Worm (Caenorhabditis elegans): ENCODE results near the gene W01B6.3.

The W01B6.3 gene

ce11 chrIV:10072527-10072926 is at the start of gene W01B6.3:
Gene W01B6.3 (minus strand): TSS chrIV:10072627.
- no peak for TF ChIP-seq cog-1 (tag; optimal IDR thresholded peaks at IDR 0.05)

ce11 chrIV:10122205-10122604 is 49.8 kb upstream of the W01B6.3 start, which contains the start of gene irld-21:
Gene irld-21 (minus strand): TSS chrIV:10122305.
- TF ChIP-seq med-1 (GFP tag; optimal IDR thresholded peaks at IDR 0.05; ENCODE audit: insufficient read depth) (no peak), flt-1 (GFP tag; IDR thresholded peaks at IDR 0.05) (no peak), ztf-29 (GFP tag; IDR thresholded peaks at IDR 0.05) (no peak), ref-1 (GFP tag; conservative IDR thresholded peaks at IDR 0.05) (no peak), T22C8.4 (GFP tag; IDR thresholded peaks at IDR 0.05) (no peak), klf-2 (GFP tag; conservative IDR thresholded peaks at IDR 0.05) (no peak), tab-1 (GFP tag; IDR thresholded peaks at IDR 0.05) (no peak), ztf-23 (GFP tag; IDR thresholded peaks at IDR 0.05) (no peak), cog-1 (tag; optimal IDR thresholded peaks at IDR 0.05) (no peak)

- no peak for TF ChIP-seq ref-1 (GFP tag; conservative IDR thresholded peaks at IDR 0.05)
- TF ChIP-seq tab-1 (GFP tag; IDR thresholded peaks at IDR 0.05) = no peak
- no peak for TF ChIP-seq flt-1 (GFP tag; IDR thresholded peaks at IDR 0.05)
- TF ChIP-seq med-1 (GFP tag; optimal IDR thresholded peaks at IDR 0.05; ENCODE audit: insufficient read depth) = no peak
- TF ChIP-seq T22C8.4 (GFP tag; IDR thresholded peaks at IDR 0.05) = no peak
- TF ChIP-seq ztf-29 (GFP tag; IDR thresholded peaks at IDR 0.05) = no peak
- TF ChIP-seq ztf-23 (GFP tag; IDR thresholded peaks at IDR 0.05) = no peak
- no peak for TF ChIP-seq cog-1 (tag; optimal IDR thresholded peaks at IDR 0.05)
Measured at ce11 chrIV:10116765-10117164, 44.3 kb upstream of the W01B6.3 start.

ce11 chrIV:10115142-10115541 is 42.7 kb upstream of the W01B6.3 start, which contains the start of gene C04G2.10:
Gene C04G2.10 (plus strand): TSS chrIV:10115442.
- TF ChIP-seq klf-2 (GFP tag; conservative IDR thresholded peaks at IDR 0.05) (no peak), T22C8.4 (GFP tag; IDR thresholded peaks at IDR 0.05) (no peak), tab-1 (GFP tag; IDR thresholded peaks at IDR 0.05) (no peak), ztf-29 (GFP tag; IDR thresholded peaks at IDR 0.05) (no peak), ztf-23 (GFP tag; IDR thresholded peaks at IDR 0.05) (no peak), flt-1 (GFP tag; IDR thresholded peaks at IDR 0.05) (no peak), med-1 (GFP tag; optimal IDR thresholded peaks at IDR 0.05; ENCODE audit: insufficient read depth) (no peak), cog-1 (tag; optimal IDR thresholded peaks at IDR 0.05) (no peak), ref-1 (GFP tag; conservative IDR thresholded peaks at IDR 0.05) (no peak)

- TF ChIP-seq med-1 (GFP tag; optimal IDR thresholded peaks at IDR 0.05; ENCODE audit: insufficient read depth) (no peak), flt-1 (GFP tag; IDR thresholded peaks at IDR 0.05) (no peak), T22C8.4 (GFP tag; IDR thresholded peaks at IDR 0.05) (no peak), ztf-29 (GFP tag; IDR thresholded peaks at IDR 0.05) (no peak), ztf-23 (GFP tag; IDR thresholded peaks at IDR 0.05) (no peak), ref-1 (GFP tag; conservative IDR thresholded peaks at IDR 0.05) (no peak), cog-1 (tag; optimal IDR thresholded peaks at IDR 0.05) (no peak), klf-2 (GFP tag; conservative IDR thresholded peaks at IDR 0.05) (no peak), tab-1 (GFP tag; IDR thresholded peaks at IDR 0.05) (no peak)
Measured at ce11 chrIV:10112570-10112969, 40.1 kb upstream of the W01B6.3 start, which contains the start of gene nsph-3.2. Gene nsph-3.2 (plus strand): TSS chrIV:10112870.

- TF ChIP-seq klf-2 (GFP tag; conservative IDR thresholded peaks at IDR 0.05) = no peak
- TF ChIP-seq ztf-29 (GFP tag; IDR thresholded peaks at IDR 0.05) = no peak
- TF ChIP-seq med-1 (GFP tag; optimal IDR thresholded peaks at IDR 0.05; ENCODE audit: insufficient read depth) = no peak
- no peak for TF ChIP-seq ztf-23 (GFP tag; IDR thresholded peaks at IDR 0.05)
- TF ChIP-seq cog-1 (tag; optimal IDR thresholded peaks at IDR 0.05) = no peak
- no peak for TF ChIP-seq T22C8.4 (GFP tag; IDR thresholded peaks at IDR 0.05)
- TF ChIP-seq flt-1 (GFP tag; IDR thresholded peaks at IDR 0.05) = no peak
- TF ChIP-seq tab-1 (GFP tag; IDR thresholded peaks at IDR 0.05) = no peak
- TF ChIP-seq ref-1 (GFP tag; conservative IDR thresholded peaks at IDR 0.05) = no peak
Measured at ce11 chrIV:10111441-10111840, 39.0 kb upstream of the W01B6.3 start, which contains the start of gene spch-1. Gene spch-1 (minus strand): TSS chrIV:10111541.

- no peak for TF ChIP-seq T22C8.4 (GFP tag; IDR thresholded peaks at IDR 0.05)
- no peak for TF ChIP-seq ztf-29 (GFP tag; IDR thresholded peaks at IDR 0.05)
- TF ChIP-seq cog-1 (tag; optimal IDR thresholded peaks at IDR 0.05) = no peak
- TF ChIP-seq ztf-23 (GFP tag; IDR thresholded peaks at IDR 0.05) = no peak
- no peak for TF ChIP-seq flt-1 (GFP tag; IDR thresholded peaks at IDR 0.05)
- TF ChIP-seq ref-1 (GFP tag; conservative IDR thresholded peaks at IDR 0.05) = no peak
- TF ChIP-seq tab-1 (GFP tag; IDR thresholded peaks at IDR 0.05) = no peak
- TF ChIP-seq klf-2 (GFP tag; conservative IDR thresholded peaks at IDR 0.05) = no peak
- TF ChIP-seq med-1 (GFP tag; optimal IDR thresholded peaks at IDR 0.05; ENCODE audit: insufficient read depth) = no peak
Measured at ce11 chrIV:10110870-10111269, 38.4 kb upstream of the W01B6.3 start.

- TF ChIP-seq tab-1 (GFP tag; IDR thresholded peaks at IDR 0.05) (no peak), ztf-29 (GFP tag; IDR thresholded peaks at IDR 0.05) (no peak), T22C8.4 (GFP tag; IDR thresholded peaks at IDR 0.05) (no peak), flt-1 (GFP tag; IDR thresholded peaks at IDR 0.05) (no peak), med-1 (GFP tag; optimal IDR thresholded peaks at IDR 0.05; ENCODE audit: insufficient read depth) (no peak), klf-2 (GFP tag; conservative IDR thresholded peaks at IDR 0.05) (no peak), cog-1 (tag; optimal IDR thresholded peaks at IDR 0.05) (no peak), ztf-23 (GFP tag; IDR thresholded peaks at IDR 0.05) (no peak), ref-1 (GFP tag; conservative IDR thresholded peaks at IDR 0.05) (no peak)
Measured at ce11 chrIV:10110417-10110816, 38.0 kb upstream of the W01B6.3 start, which contains the start of gene egl-38. Gene egl-38 (minus strand): TSS chrIV:10110517.

ce11 chrIV:10096881-10097280 is 24.5 kb upstream of the W01B6.3 start, which contains the start of gene dis-3:
Gene dis-3 (plus strand): TSS chrIV:10097202.
- no peak for TF ChIP-seq ztf-29 (GFP tag; IDR thresholded peaks at IDR 0.05)
- TF ChIP-seq klf-2 (GFP tag; conservative IDR thresholded peaks at IDR 0.05) = no peak
- TF ChIP-seq T22C8.4 (GFP tag; IDR thresholded peaks at IDR 0.05) = no peak

ce11 chrIV:10095171-10095570 is 22.7 kb upstream of the W01B6.3 start, which contains the start of the genes C04G2.5 and msp-36:
Gene C04G2.5 (minus strand): TSS chrIV:10095271.
Gene msp-36 (plus strand): TSS chrIV:10095433.
- TF ChIP-seq T22C8.4 (GFP tag; IDR thresholded peaks at IDR 0.05) (no peak), ztf-29 (GFP tag; IDR thresholded peaks at IDR 0.05) (no peak), klf-2 (GFP tag; conservative IDR thresholded peaks at IDR 0.05) (no peak), cog-1 (tag; optimal IDR thresholded peaks at IDR 0.05) (no peak), med-1 (GFP tag; optimal IDR thresholded peaks at IDR 0.05; ENCODE audit: insufficient read depth) (no peak), tab-1 (GFP tag; IDR thresholded peaks at IDR 0.05) (no peak), ref-1 (GFP tag; conservative IDR thresholded peaks at IDR 0.05) (no peak), flt-1 (GFP tag; IDR thresholded peaks at IDR 0.05) (no peak), ztf-23 (GFP tag; IDR thresholded peaks at IDR 0.05) (no peak)
